Fruit fly (Drosophila melanogaster): ENCODE results near the gene CG31111.

Gene CG31111

dm6 chr3R:25074558-25074964, 18.6 kb upstream of the CG31111 start, which contains the start of the genes shams and CG11920:
TSS of gene shams (minus strand) at chr3R:25074607.
TSS of gene CG11920 (plus strand) at chr3R:25074877.
- peak; percentile 17 for TF ChIP-seq HLH106 (tag; optimal IDR thresholded peaks at IDR 0.05)
- TF ChIP-seq Myc (optimal IDR thresholded peaks at IDR 0.05), result peak; percentile 47
- no peak for TF ChIP-seq usp (GFP tag; optimal IDR thresholded peaks at IDR 0.05)
- no peak for TF ChIP-seq dsf (GFP tag; optimal IDR thresholded peaks at IDR 0.05; ENCODE audit: borderline replicate concordance)
- TF ChIP-seq Dif (GFP tag; optimal IDR thresholded peaks at IDR 0.05; ENCODE audit: partially characterized antibody), result no peak
- peak; percentile 73 for TF ChIP-seq brk (GFP tag; optimal IDR thresholded peaks at IDR 0.05)
- no peak for TF ChIP-seq rgr (GFP tag; optimal IDR thresholded peaks at IDR 0.05)
- TF ChIP-seq Sp1 (GFP tag; optimal IDR thresholded peaks at IDR 0.05), result no peak
- no peak for TF ChIP-seq Mio (GFP tag; optimal IDR thresholded peaks at IDR 0.05)
- TF ChIP-seq woc (GFP tag; optimal IDR thresholded peaks at IDR 0.05), result peak; percentile 55
- TF ChIP-seq Hnf4 (GFP tag; optimal IDR thresholded peaks at IDR 0.05), result peak; percentile 20
- TF ChIP-seq Rel (GFP tag; optimal IDR thresholded peaks at IDR 0.05), result no peak
- peak; percentile 17 for TF ChIP-seq Rel (tag; optimal IDR thresholded peaks at IDR 0.05)
- peak; percentile 25 for TF ChIP-seq OdsH (GFP tag; optimal IDR thresholded peaks at IDR 0.05)
- peak; percentile 13 for TF ChIP-seq Jra (GFP tag; optimal IDR thresholded peaks at IDR 0.05)

DNA sequence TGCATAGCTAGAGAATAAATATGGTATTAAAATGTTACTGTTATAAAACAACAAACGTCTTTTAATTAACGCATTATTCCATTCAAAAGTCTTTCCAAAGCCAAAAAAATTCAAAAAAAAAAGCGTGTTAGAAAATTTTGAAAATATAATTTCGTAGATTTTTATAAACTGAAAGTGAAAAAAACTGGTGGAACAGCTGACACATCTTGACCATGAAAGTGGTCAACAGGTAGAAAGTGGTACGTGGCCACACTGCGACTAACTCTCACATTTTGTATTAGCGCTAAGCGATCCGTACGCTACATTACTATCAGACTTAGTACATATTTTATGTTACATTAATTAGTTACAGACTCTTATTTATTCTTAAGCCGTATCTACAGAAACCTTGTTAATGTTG, 14.9 kb upstream of the CG31111 start, which contains the start of gene CG11836:
Gene CG11836, plus strand, starts transcription at position 256 of the 400 bp plus-strand sequence.
- TF ChIP-seq Rel (GFP tag; optimal IDR thresholded peaks at IDR 0.05) (no peak), Rel (tag; optimal IDR thresholded peaks at IDR 0.05) (no peak), OdsH (GFP tag; optimal IDR thresholded peaks at IDR 0.05) (no peak), Hr83 (GFP tag; optimal IDR thresholded peaks at IDR 0.05; ENCODE audit: poor library complexity, severe bottlenecking) (no peak), Hnf4 (GFP tag; optimal IDR thresholded peaks at IDR 0.05) (no peak), pan (optimal IDR thresholded peaks at IDR 0.05) (no peak), CG9705 (GFP tag; optimal IDR thresholded peaks at IDR 0.05) (no peak), fru (GFP tag; optimal IDR thresholded peaks at IDR 0.05) (no peak), foxo (GFP tag; optimal IDR thresholded peaks at IDR 0.05) (no peak), Myc (optimal IDR thresholded peaks at IDR 0.05) (no peak), lola (GFP tag; optimal IDR thresholded peaks at IDR 0.05) (no peak), br (GFP tag; optimal IDR thresholded peaks at IDR 0.05) (no peak), usp (GFP tag; optimal IDR thresholded peaks at IDR 0.05) (no peak), sv (GFP tag; optimal IDR thresholded peaks at IDR 0.05) (no peak), HLH106 (tag; optimal IDR thresholded peaks at IDR 0.05) (no peak), ey (GFP tag; optimal IDR thresholded peaks at IDR 0.05) (no peak), dmrt93B (GFP tag; optimal IDR thresholded peaks at IDR 0.05) (no peak), Jra (GFP tag; optimal IDR thresholded peaks at IDR 0.05) (no peak), sage (GFP tag; optimal IDR thresholded peaks at IDR 0.05) (no peak), rgr (GFP tag; optimal IDR thresholded peaks at IDR 0.05) (no peak)

DNA sequence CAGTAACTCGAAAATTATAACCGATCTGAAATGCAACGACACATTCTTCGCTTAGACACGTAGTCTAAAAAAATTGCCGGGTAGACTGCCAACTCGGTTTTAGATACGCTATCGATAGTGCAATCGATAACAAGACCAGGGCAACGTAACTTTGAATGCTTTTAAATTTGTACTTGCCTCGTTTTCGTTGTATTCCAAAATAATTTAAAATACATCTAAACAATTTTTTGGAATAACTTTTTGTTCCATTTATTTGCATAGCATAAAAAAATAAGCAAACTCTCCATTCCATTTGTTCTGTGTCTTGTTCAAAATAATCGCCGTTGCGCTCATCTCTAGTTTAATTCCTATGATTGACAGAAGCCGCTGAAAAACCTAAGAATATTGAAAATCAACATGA, 13.6 kb upstream of the CG31111 start, which contains the start of the genes Stt3B and CG11839:
Gene Stt3B, minus strand, starts transcription at position 69 of the 400 bp plus-strand sequence.
Gene CG11839, plus strand, starts transcription at position 359 of the 400 bp plus-strand sequence.
- TF ChIP-seq woc (GFP tag; optimal IDR thresholded peaks at IDR 0.05) (peak; percentile 87), Hr83 (GFP tag; optimal IDR thresholded peaks at IDR 0.05; ENCODE audit: poor library complexity, severe bottlenecking) (peak; percentile 29), Hnf4 (GFP tag; optimal IDR thresholded peaks at IDR 0.05) (peak; percentile 89), CrebA (GFP tag; optimal IDR thresholded peaks at IDR 0.05; ENCODE audit: borderline replicate concordance) (no peak), Vsx2 (GFP tag; optimal IDR thresholded peaks at IDR 0.05; ENCODE audit: partially characterized antibody) (no peak), psq (GFP tag; optimal IDR thresholded peaks at IDR 0.05) (peak; percentile 61), Rel (GFP tag; optimal IDR thresholded peaks at IDR 0.05) (no peak), Rel (tag; optimal IDR thresholded peaks at IDR 0.05) (peak; percentile 61), brk (GFP tag; optimal IDR thresholded peaks at IDR 0.05) (no peak), CG32264 (GFP tag; optimal IDR thresholded peaks at IDR 0.05) (peak; percentile 1), GATAd (GFP tag; optimal IDR thresholded peaks at IDR 0.05) (no peak), fru (GFP tag; optimal IDR thresholded peaks at IDR 0.05) (no peak), foxo (GFP tag; optimal IDR thresholded peaks at IDR 0.05) (peak in 1 of 2 experiments; percentile 84), Dfd (GFP tag; optimal IDR thresholded peaks at IDR 0.05) (no peak), jim (GFP tag; optimal IDR thresholded peaks at IDR 0.05) (no peak), OdsH (GFP tag; optimal IDR thresholded peaks at IDR 0.05) (peak; percentile 75), Sp1 (GFP tag; optimal IDR thresholded peaks at IDR 0.05) (no peak), rgr (GFP tag; optimal IDR thresholded peaks at IDR 0.05) (no peak), usp (GFP tag; optimal IDR thresholded peaks at IDR 0.05) (no peak), N (GFP tag; optimal IDR thresholded peaks at IDR 0.05) (no peak), h (GFP tag; optimal IDR thresholded peaks at IDR 0.05) (peak; percentile 85), Abd-B (GFP tag; optimal IDR thresholded peaks at IDR 0.05) (no peak), Jra (GFP tag; optimal IDR thresholded peaks at IDR 0.05) (peak; percentile 91), dmrt93B (GFP tag; optimal IDR thresholded peaks at IDR 0.05) (no peak), pan (optimal IDR thresholded peaks at IDR 0.05) (no peak), Hr78 (GFP tag; optimal IDR thresholded peaks at IDR 0.05) (no peak), ey (GFP tag; optimal IDR thresholded peaks at IDR 0.05) (peak; percentile 78), dsf (GFP tag; optimal IDR thresholded peaks at IDR 0.05; ENCODE audit: borderline replicate concordance) (peak; percentile 84), Myc (optimal IDR thresholded peaks at IDR 0.05) (no peak), Dif (GFP tag; optimal IDR thresholded peaks at IDR 0.05; ENCODE audit: partially characterized antibody) (no peak), br (GFP tag; optimal IDR thresholded peaks at IDR 0.05) (no peak), dl (GFP tag; optimal IDR thresholded peaks at IDR 0.05; ENCODE audit: insufficient read depth in 1 of 2, partially characterized antibody in 2 of 2) (no peak), CG9705 (GFP tag; optimal IDR thresholded peaks at IDR 0.05) (peak; percentile 60), lola (GFP tag; optimal IDR thresholded peaks at IDR 0.05) (no peak), sv (GFP tag; optimal IDR thresholded peaks at IDR 0.05) (peak; percentile 59), Mio (GFP tag; optimal IDR thresholded peaks at IDR 0.05) (no peak), tai (GFP tag; optimal IDR thresholded peaks at IDR 0.05) (no peak), sage (GFP tag; optimal IDR thresholded peaks at IDR 0.05) (peak; percentile 2), HLH106 (tag; optimal IDR thresholded peaks at IDR 0.05) (peak; percentile 83)
